Fruit fly (Drosophila melanogaster) whole organism, pupa: ENCODE measurements around the gene DopEcR.

Experiments
- CG12605 ChIP-seq: fragments of 200-800 bp; sonication (Bioruptor generic); IDR thresholded peaks from 2 replicates; pipeline ENCODE4 v1.3.6; 2022; ENCODE audit warnings: missing biosample characterization, missing genetic modification characterization
- CG13204 ChIP-seq: fragments of 200-800 bp; sonication (Bioruptor generic); optimal IDR thresholded peaks from 2 replicates; lab custom pipeline; 2018; ENCODE audit warnings: missing biosample characterization, mild to moderate bottlenecking, missing genetic modification characterization, moderate library complexity
- CG14655 ChIP-seq: fragments of 200-800 bp; sonication (Bioruptor generic); optimal IDR thresholded peaks from 3 replicates; lab custom pipeline; 2017; ENCODE audit warnings: mild to moderate bottlenecking, missing biosample characterization, missing genetic modification reagents, missing genetic modification characterization
- CG15710 ChIP-seq: fragments of 200-800 bp; sonication (Bioruptor generic); optimal IDR thresholded peaks from 2 replicates; lab custom pipeline; 2018; ENCODE audit warnings: missing biosample characterization, mild to moderate bottlenecking, missing genetic modification characterization, moderate library complexity
- CG4496 ChIP-seq: fragments of 200-800 bp; sonication (Bioruptor generic); IDR thresholded peaks from 3 replicates; pipeline ENCODE4 v1.3.6; 2022; ENCODE audit warnings: missing biosample characterization, missing genetic modification characterization
- D1 ChIP-seq: fragments of 200-800 bp; sonication (Bioruptor generic); optimal IDR thresholded peaks from 2 replicates; lab custom pipeline; 2018; ENCODE audit warnings: missing biosample characterization, mild to moderate bottlenecking, missing genetic modification characterization, moderate library complexity
- EcR ChIP-seq: fragments of 200-800 bp; sonication (Bioruptor generic); optimal IDR thresholded peaks from 3 replicates; lab custom pipeline; 2019; ENCODE audit warnings: missing biosample characterization, missing genetic modification characterization, mild to moderate bottlenecking, moderate library complexity, missing genetic modification reagents
- rn ChIP-seq: fragments of 200-800 bp; sonication (Bioruptor generic); IDR thresholded peaks from 2 replicates; pipeline ENCODE4 v1.3.6; 2022; ENCODE audit warnings: missing biosample characterization, missing genetic modification characterization

DNA sequence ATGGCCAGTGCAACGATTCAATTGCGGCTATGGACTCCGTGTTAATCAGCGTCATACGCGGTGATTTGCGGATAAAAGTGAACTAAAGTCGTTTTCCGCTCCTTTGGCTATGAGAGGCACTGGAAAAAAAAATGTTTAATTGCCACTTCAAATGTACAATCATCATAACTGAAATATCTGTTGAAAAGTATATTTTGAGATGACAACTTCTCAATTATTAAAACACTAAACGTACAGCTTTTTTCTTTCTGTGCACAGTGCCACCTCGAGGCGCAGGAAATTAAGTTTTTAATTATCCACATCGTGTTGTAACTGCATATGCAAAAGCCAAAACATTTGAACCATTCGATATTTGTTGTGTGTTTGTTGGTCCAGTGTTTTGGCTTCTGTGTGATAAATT, 12.7 kb upstream of the DopEcR start:
- TF ChIP-seq D1 (tag; lab: Kevin White, UChicago) (no peak), rn (GFP tag; lab: Robert Waterston, UW) (peak; percentile 43; the same call in 1 of the 2 replicates), CG15710 (no peak), CG14655 (GFP tag; lab: Kevin White, UChicago) (peak; percentile 72), EcR (no peak), CG12605 (GFP tag; lab: Robert Waterston, UW) (no peak; the same call in 1 of the 2 replicates), CG4496 (peak; percentile 89), CG13204 (GFP tag; lab: Kevin White, UChicago) (no peak)
